Worm (Caenorhabditis elegans): ENCODE data around the gene F18H3.1.

DNA sequence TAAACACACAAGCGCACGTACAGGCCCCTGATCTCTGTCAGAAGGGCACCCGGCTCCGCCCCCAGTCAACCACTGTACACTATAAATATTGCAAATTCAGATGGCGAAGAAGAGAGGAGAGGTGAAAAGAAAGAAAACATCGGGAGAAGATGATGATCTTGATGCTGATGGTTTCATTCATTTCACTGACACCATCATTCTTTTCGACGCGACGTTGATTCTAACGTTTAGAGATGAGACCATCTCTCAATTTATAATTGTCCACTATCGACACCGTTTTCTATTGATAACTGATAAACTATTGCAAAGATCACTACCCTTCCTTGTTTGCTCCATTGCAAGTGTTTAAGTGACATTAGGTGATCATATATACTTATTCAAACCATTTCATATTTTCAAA lies 21.9 kb downstream of the F18H3.1 start:
- TF ChIP-seq lin-39 (tag; optimal IDR thresholded peaks at IDR 0.05) (no peak), nhr-47 (tag; optimal IDR thresholded peaks at IDR 0.05) (peak; percentile 55), blmp-1 (tag; optimal IDR thresholded peaks at IDR 0.05) (peak; percentile 78), nhr-11 (tag; optimal IDR thresholded peaks at IDR 0.05) (no peak), ama-1 (optimal IDR thresholded peaks at IDR 0.05) (peak; percentile 59), pqm-1 (tag; optimal IDR thresholded peaks at IDR 0.05) (no peak), ces-1 (GFP tag; optimal IDR thresholded peaks at IDR 0.05) (no peak), nhr-77 (tag; optimal IDR thresholded peaks at IDR 0.05) (no peak)
